Fruit fly (Drosophila melanogaster) whole organism, embryonic: Measurements from ENCODE around the gene Der-2.

Experiments used
- BEAF-32 ChIP-seq: fragments of 200-800 bp; sonication (Bioruptor generic); optimal IDR thresholded peaks from 3 replicates; lab custom pipeline; 2017; ENCODE audit warnings: missing biosample characterization, missing genetic modification characterization, mild to moderate bottlenecking, moderate library complexity, missing genetic modification reagents
- Bgb ChIP-seq: fragments of 200-800 bp; sonication (Bioruptor generic); IDR thresholded peaks from 2 replicates; pipeline ENCODE4 v1.3.6; 2022; ENCODE audit warnings: missing biosample characterization, missing genetic modification characterization; ENCODE audit not compliant: partially characterized antibody
- Blimp-1 ChIP-seq: fragments of 200-800 bp; sonication (Bioruptor generic); optimal IDR thresholded peaks from 3 replicates; lab custom pipeline; 2018; ENCODE audit warnings: missing biosample characterization, missing genetic modification characterization, mild to moderate bottlenecking, moderate library complexity, missing genetic modification reagents
- CG10267 ChIP-seq: fragments of 200-800 bp; sonication (Bioruptor generic); optimal IDR thresholded peaks from 2 replicates; lab custom pipeline; 2018; ENCODE audit warnings: missing biosample characterization, mild to moderate bottlenecking, missing genetic modification characterization, moderate library complexity
- CG12236 ChIP-seq: fragments of 200-800 bp; sonication (Bioruptor generic); optimal IDR thresholded peaks from 2 replicates; lab custom pipeline; 2016; ENCODE audit warnings: missing biosample characterization, missing genetic modification characterization
- CG16813 ChIP-seq: fragments of 200-800 bp; sonication (Bioruptor generic); IDR thresholded peaks from 3 replicates; pipeline ENCODE4 v1.3.6; 2022; ENCODE audit warnings: missing biosample characterization, missing genetic modification characterization; ENCODE audit not compliant: partially characterized antibody
- CG17568 ChIP-seq: fragments of 200-800 bp; sonication (Bioruptor generic); optimal IDR thresholded peaks from 2 replicates; lab custom pipeline; 2018; ENCODE audit warnings: missing biosample characterization, mild to moderate bottlenecking, missing genetic modification characterization, moderate library complexity
- CG2129 ChIP-seq: fragments of 200-800 bp; sonication (Bioruptor generic); IDR thresholded peaks from 2 replicates; pipeline ENCODE4 v1.3.6; 2022; ENCODE audit warnings: missing biosample characterization, missing genetic modification characterization; ENCODE audit not compliant: partially characterized antibody
- CG2875 ChIP-seq: fragments of 200-800 bp; sonication (Bioruptor generic); optimal IDR thresholded peaks from 2 replicates; lab custom pipeline; 2017; ENCODE audit warnings: missing biosample characterization, mild to moderate bottlenecking, missing genetic modification characterization, missing genetic modification reagents
- CG2889 ChIP-seq: fragments of 200-800 bp; sonication (Bioruptor generic); IDR thresholded peaks from 3 replicates; pipeline ENCODE4 v1.3.6; 2022; ENCODE audit warnings: missing biosample characterization, missing genetic modification characterization
- CG30403 ChIP-seq: fragments of 200-800 bp; sonication (Bioruptor generic); optimal IDR thresholded peaks from 3 replicates; lab custom pipeline; 2016; ENCODE audit warnings: missing biosample characterization, missing genetic modification characterization
- CG4424 ChIP-seq: fragments of 200-800 bp; sonication (Bioruptor generic); optimal IDR thresholded peaks from 3 replicates; lab custom pipeline; 2016; ENCODE audit warnings: missing biosample characterization, missing genetic modification characterization
- CG6254 ChIP-seq: fragments of 200-800 bp; sonication (Bioruptor generic); optimal IDR thresholded peaks from 3 replicates; lab custom pipeline; 2017; ENCODE audit warnings: mild to moderate bottlenecking, missing biosample characterization, missing genetic modification reagents, missing genetic modification characterization
- CG7839 ChIP-seq: fragments of 200-800 bp; sonication (Bioruptor generic); optimal IDR thresholded peaks from 3 replicates; lab custom pipeline; 2018; ENCODE audit warnings: missing biosample characterization, mild to moderate bottlenecking, missing genetic modification characterization, moderate library complexity
- CG7963 ChIP-seq: fragments of 200-800 bp; sonication (Bioruptor generic); IDR thresholded peaks from 3 replicates; pipeline ENCODE4 v1.3.6; 2022; ENCODE audit warnings: missing biosample characterization, missing genetic modification characterization; ENCODE audit not compliant: partially characterized antibody
- CG9932 ChIP-seq: fragments of 200-800 bp; sonication (Bioruptor generic); IDR thresholded peaks from 2 replicates; pipeline ENCODE4 v1.3.6; 2022; ENCODE audit warnings: missing biosample characterization, missing genetic modification characterization
- D19B ChIP-seq: fragments of 200-800 bp; sonication (Bioruptor generic); optimal IDR thresholded peaks from 2 replicates; lab custom pipeline; 2017; ENCODE audit warnings: missing biosample characterization, mild to moderate bottlenecking, missing genetic modification characterization
- Dfd ChIP-seq, 2 experiments: fragments of >200 bp; optimal IDR thresholded peaks; 2 replicates each; lab custom pipeline; 2017; ENCODE audit warnings: missing biosample characterization in 2 of 2, missing genetic modification characterization in 2 of 2
- Dip2 ChIP-seq: fragments of 200-800 bp; sonication (Bioruptor generic); IDR thresholded peaks from 2 replicates; pipeline ENCODE4 v1.3.6; 2022; ENCODE audit warnings: missing biosample characterization, missing genetic modification characterization
- Doc2 ChIP-seq: fragments of 200-800 bp; sonication (Bioruptor generic); IDR thresholded peaks from 2 replicates; pipeline ENCODE4 v1.3.6; 2022; ENCODE audit warnings: missing biosample characterization, missing genetic modification characterization
- Dp ChIP-seq: fragments of 200-800 bp; sonication (Bioruptor generic); optimal IDR thresholded peaks from 2 replicates; lab custom pipeline; 2018; ENCODE audit warnings: missing biosample characterization, mild to moderate bottlenecking, missing genetic modification characterization, moderate library complexity
- Dref ChIP-seq: fragments of 200-800 bp; sonication (Bioruptor generic); IDR thresholded peaks from 2 replicates; pipeline ENCODE4 v1.3.6; 2022; ENCODE audit warnings: missing biosample characterization, missing genetic modification characterization
- Eip74EF ChIP-seq, 2 experiments: fragments of 200-800 bp in 1 of 2; fragments of >200 bp in 1 of 2; sonication (Bioruptor generic) in 1 of 2; optimal IDR thresholded peaks; 2 replicates each; lab custom pipeline; 2017 to 2019; ENCODE audit warnings: missing biosample characterization in 2 of 2, missing genetic modification characterization in 2 of 2, mild to moderate bottlenecking in 1 of 2, moderate library complexity in 1 of 2
- Gsc ChIP-seq: fragments of 200-800 bp; sonication (Bioruptor generic); IDR thresholded peaks from 2 replicates; pipeline ENCODE4 v1.3.6; 2022; ENCODE audit warnings: missing biosample characterization, missing genetic modification characterization
- HLH4C ChIP-seq: fragments of 200-800 bp; sonication (Bioruptor generic); IDR thresholded peaks from 3 replicates; pipeline ENCODE4 v1.3.6; 2022; ENCODE audit warnings: missing biosample characterization, missing genetic modification characterization; ENCODE audit not compliant: partially characterized antibody
- Hr3 ChIP-seq: fragments of 200-800 bp; sonication (Bioruptor generic); optimal IDR thresholded peaks from 3 replicates; lab custom pipeline; 2016; ENCODE audit warnings: missing biosample characterization, missing genetic modification characterization
- Hsf ChIP-seq: fragments of 200-800 bp; sonication (Bioruptor generic); optimal IDR thresholded peaks from 3 replicates; lab custom pipeline; 2016; ENCODE audit warnings: missing biosample characterization, missing genetic modification characterization
- Med ChIP-seq: fragments of 200-800 bp; sonication (Bioruptor generic); peaks from one replicate; lab custom pipeline; 2016; ENCODE audit warnings: missing biosample characterization, missing genetic modification characterization, mild to moderate bottlenecking, inconsistent platforms, moderate library complexity
- Myb ChIP-seq: fragments of 200-800 bp; sonication (Bioruptor generic); optimal IDR thresholded peaks from 2 replicates; lab custom pipeline; 2016; ENCODE audit warnings: missing biosample characterization, missing genetic modification characterization
- NC2α ChIP-seq: fragments of 200-800 bp; sonication (Bioruptor generic); optimal IDR thresholded peaks from 2 replicates; lab custom pipeline; 2016; ENCODE audit warnings: missing biosample characterization, missing genetic modification characterization
- Sry-δ ChIP-seq: fragments of 200-800 bp; sonication (Bioruptor generic); optimal IDR thresholded peaks from 2 replicates; lab custom pipeline; 2016; ENCODE audit warnings: missing biosample characterization, missing genetic modification characterization
- Usf ChIP-seq: fragments of 200-800 bp; sonication (Bioruptor generic); optimal IDR thresholded peaks from 2 replicates; lab custom pipeline; 2017; ENCODE audit warnings: missing genotype, missing biosample characterization, missing genetic modification characterization
- bab2 ChIP-seq: fragments of 200-800 bp; sonication (Bioruptor generic); optimal IDR thresholded peaks from 2 replicates; lab custom pipeline; 2016; ENCODE audit warnings: missing biosample characterization, missing genetic modification characterization
- bbx ChIP-seq: fragments of 200-800 bp; sonication (Bioruptor generic); IDR thresholded peaks from 2 replicates; pipeline ENCODE4 v1.3.6; 2022; ENCODE audit warnings: missing biosample characterization, missing genetic modification characterization; ENCODE audit not compliant: partially characterized antibody
- bigmax ChIP-seq: fragments of 200-800 bp; sonication (Bioruptor generic); optimal IDR thresholded peaks from 2 replicates; lab custom pipeline; 2018; ENCODE audit warnings: missing biosample characterization, mild to moderate bottlenecking, missing genetic modification characterization
- chinmo ChIP-seq: fragments of 200-800 bp; sonication (Bioruptor generic); IDR thresholded peaks from 4 replicates; pipeline ENCODE4 v1.3.6; 2022; ENCODE audit warnings: missing biosample characterization, missing genetic modification characterization; ENCODE audit not compliant: partially characterized antibody
- chn ChIP-seq: fragments of 200-800 bp; sonication (Bioruptor generic); optimal IDR thresholded peaks from 2 replicates; lab custom pipeline; 2016; ENCODE audit warnings: missing biosample characterization, missing genetic modification characterization
- dimm ChIP-seq: fragments of 200-800 bp; sonication (Bioruptor generic); IDR thresholded peaks from 2 replicates; pipeline ENCODE4 v1.3.6; 2022; ENCODE audit warnings: missing biosample characterization, missing genetic modification characterization
- dysf ChIP-seq: fragments of 200-800 bp; sonication (Bioruptor generic); IDR thresholded peaks from 3 replicates; pipeline ENCODE4 v1.3.6; 2022; ENCODE audit warnings: missing biosample characterization, missing genetic modification characterization
- hb ChIP-seq: fragments of 200-800 bp; sonication (Bioruptor generic); IDR thresholded peaks from 3 replicates; pipeline ENCODE4 v1.3.6; 2022; ENCODE audit warnings: missing biosample characterization, missing genetic modification characterization; ENCODE audit not compliant: partially characterized antibody
- hth ChIP-seq: fragments of >200 bp; optimal IDR thresholded peaks from 2 replicates; lab custom pipeline; 2017; ENCODE audit warnings: inconsistent platforms
- kay ChIP-seq: fragments of 200-800 bp; sonication (Bioruptor generic); optimal IDR thresholded peaks from 2 replicates; lab custom pipeline; 2016; ENCODE audit warnings: missing biosample characterization, missing genetic modification characterization
- knrl ChIP-seq: fragments of 200-800 bp; sonication (Bioruptor generic); IDR thresholded peaks from 3 replicates; pipeline ENCODE4 v1.3.6; 2022; ENCODE audit warnings: missing biosample characterization, missing genetic modification characterization; ENCODE audit not compliant: partially characterized antibody
- pum ChIP-seq: fragments of 200-800 bp; sonication (Bioruptor generic); optimal IDR thresholded peaks from 2 replicates; lab custom pipeline; 2016; ENCODE audit warnings: missing biosample characterization, missing genetic modification characterization
- scrt ChIP-seq: fragments of 200-800 bp; sonication (Bioruptor generic); optimal IDR thresholded peaks from 2 replicates; lab custom pipeline; 2018; ENCODE audit warnings: missing biosample characterization, mild to moderate bottlenecking, missing genetic modification characterization, moderate library complexity
- sna ChIP-seq: fragments of 200-800 bp; sonication (Bioruptor generic); IDR thresholded peaks from 2 replicates; pipeline ENCODE4 v1.3.6; 2022; ENCODE audit warnings: missing biosample characterization, missing genetic modification characterization; ENCODE audit not compliant: partially characterized antibody
- ssp ChIP-seq: fragments of 200-800 bp; sonication (Bioruptor generic); IDR thresholded peaks from 2 replicates; pipeline ENCODE4 v1.3.6; 2022; ENCODE audit warnings: missing biosample characterization, missing genetic modification characterization
- sug ChIP-seq: fragments of 200-800 bp; optimal IDR thresholded peaks from 2 replicates; lab custom pipeline; 2019; ENCODE audit warnings: missing biosample characterization, mild to moderate bottlenecking, missing genetic modification characterization, moderate library complexity
- trem ChIP-seq: fragments of 200-800 bp; optimal IDR thresholded peaks from 3 replicates; lab custom pipeline; 2019; ENCODE audit warnings: missing biosample characterization, mild to moderate bottlenecking, missing genetic modification characterization, moderate library complexity
- unpg ChIP-seq: fragments of 200-800 bp; sonication (Bioruptor generic); optimal IDR thresholded peaks from 3 replicates; lab custom pipeline; 2018; ENCODE audit warnings: missing biosample characterization, mild to moderate bottlenecking, missing genetic modification characterization, moderate library complexity

The Der-2 gene

dm6 chr3R:16455875-16456274 lies 28.1 kb downstream of the Der-2 start, which contains the start of gene CG14883 (continued):
- TF ChIP-seq Dfd (GFP tag; optimal IDR thresholded peaks at IDR 0.05; lab: Kevin White, UChicago): no peak
- no peak for TF ChIP-seq Med (GFP tag; lab: Kevin White, UChicago)
- no peak for TF ChIP-seq sug (tag; lab: Kevin White, UChicago)
- 0 out of 4 replicates have a peak, but pooled peaks have one; percentile 14 for TF ChIP-seq chinmo (GFP tag; lab: Robert Waterston, UW)
- no peak for TF ChIP-seq Eip74EF (GFP tag; optimal IDR thresholded peaks at IDR 0.05; lab: Kevin White, UChicago)
- TF ChIP-seq kay (GFP tag; lab: Kevin White, UChicago): no peak
- no peak for TF ChIP-seq dimm
- no peak for TF ChIP-seq Hsf
- no peak for TF ChIP-seq scrt (GFP tag; lab: Kevin White, UChicago)
- TF ChIP-seq CG9932 (GFP tag; lab: Robert Waterston, UW): no peak
- no peak for TF ChIP-seq CG2129 (GFP tag; lab: Robert Waterston, UW)
- TF ChIP-seq bab2 (GFP tag; lab: Kevin White, UChicago): no peak
- 0 out of 3 replicates have a peak, but pooled peaks have one; percentile 17 for TF ChIP-seq knrl (GFP tag; lab: Robert Waterston, UW)
- TF ChIP-seq Dip2: no peak
- no peak for TF ChIP-seq hth (lab: Kevin White, UChicago)
- TF ChIP-seq Sry-δ (GFP tag; lab: Kevin White, UChicago): peak; percentile 27
- no peak for TF ChIP-seq Myb (GFP tag; lab: Kevin White, UChicago)
- TF ChIP-seq CG2875 (GFP tag; lab: Kevin White, UChicago): no peak
- peak; percentile 69 for TF ChIP-seq Dref (GFP tag; lab: Robert Waterston, UW)
- TF ChIP-seq NC2α: no peak
- no peak for TF ChIP-seq pum (GFP tag; lab: Kevin White, UChicago)
- TF ChIP-seq trem: peak; percentile 58
- no peak for TF ChIP-seq Usf (GFP tag; lab: Kevin White, UChicago)
- TF ChIP-seq CG6254 (GFP tag; lab: Kevin White, UChicago): no peak
- TF ChIP-seq Doc2 (GFP tag; lab: Robert Waterston, UW): no peak
- TF ChIP-seq Gsc (GFP tag; lab: Robert Waterston, UW): no peak
- peak; percentile 88 for TF ChIP-seq Dp (GFP tag; lab: Kevin White, UChicago)
- TF ChIP-seq dysf (GFP tag; lab: Robert Waterston, UW): no peak
- TF ChIP-seq CG30403 (GFP tag; lab: Kevin White, UChicago): no peak
- no peak for TF ChIP-seq CG7963 (GFP tag; lab: Robert Waterston, UW)
- TF ChIP-seq Bgb (GFP tag; lab: Robert Waterston, UW): peak; percentile 40; the same call in 1 of the 2 replicates
- peak; percentile 79 for TF ChIP-seq bigmax
- peak; percentile 58 for TF ChIP-seq HLH4C (GFP tag; lab: Robert Waterston, UW)
- TF ChIP-seq CG7839 (tag; lab: Kevin White, UChicago): no peak
- TF ChIP-seq Hr3: no peak
- peak; percentile 65; the same call in 1 of the 2 replicates for TF ChIP-seq bbx
- peak; percentile 14 for TF ChIP-seq CG10267 (tag; lab: Kevin White, UChicago)
- no peak for TF ChIP-seq hb
- TF ChIP-seq CG17568: peak; percentile 18
- TF ChIP-seq Blimp-1: peak; percentile 98
- TF ChIP-seq CG4424: no peak
- peak; percentile 52 for TF ChIP-seq BEAF-32 (GFP tag; lab: Kevin White, UChicago)
- no peak for TF ChIP-seq ssp
- TF ChIP-seq CG2889: no peak
- no peak for TF ChIP-seq CG12236
- peak; percentile 55; the same call in 1 of the 2 replicates for TF ChIP-seq sna
- no peak for TF ChIP-seq D19B (GFP tag; lab: Kevin White, UChicago)
- no peak; the same call in 2 of the 3 replicates for TF ChIP-seq CG16813 (GFP tag; lab: Robert Waterston, UW)
- TF ChIP-seq chn: no peak
- TF ChIP-seq unpg: no peak
